Worm (Caenorhabditis elegans) whole organism, mixed stage, embryonic: ENCODE data around the gene slcr-46.1.

Experiments
- blmp-1 ChIP-seq: fragments of 150-350 bp; optimal IDR thresholded peaks from 2 replicates; lab custom pipeline; 2014; ENCODE audit warnings: missing biosample characterization, missing genetic modification characterization
- ceh-39 ChIP-seq: fragments of 150-350 bp; optimal IDR thresholded peaks from 2 replicates; lab custom pipeline; 2014; ENCODE audit warnings: missing biosample characterization, missing genetic modification characterization
- ceh-83 ChIP-seq: fragments of 200-800 bp; sonication (Bioruptor generic); optimal IDR thresholded peaks from 2 replicates; lab custom pipeline; 2018; ENCODE audit warnings: mild to moderate bottlenecking, missing genetic modification characterization, missing compliant biosample characterization
- elt-3 ChIP-seq: fragments of 150-350 bp; optimal IDR thresholded peaks from 2 replicates; lab custom pipeline; 2014; ENCODE audit warnings: missing biosample characterization, missing genetic modification characterization
- lin-13 ChIP-seq: fragments of 150-350 bp; optimal IDR thresholded peaks from 2 replicates; lab custom pipeline; 2014; ENCODE audit warnings: missing biosample characterization, missing genetic modification characterization
- nhr-12 ChIP-seq: fragments of 150-350 bp; optimal IDR thresholded peaks from 2 replicates; lab custom pipeline; 2014; ENCODE audit warnings: missing biosample characterization, missing genetic modification characterization
- nhr-28 ChIP-seq: fragments of 150-350 bp; optimal IDR thresholded peaks from 2 replicates; lab custom pipeline; 2014; ENCODE audit warnings: missing biosample characterization, missing genetic modification characterization
- ztf-11 ChIP-seq: fragments of 150-350 bp; optimal IDR thresholded peaks from 2 replicates; lab custom pipeline; 2014; ENCODE audit warnings: missing biosample characterization, missing genetic modification characterization

DNA sequence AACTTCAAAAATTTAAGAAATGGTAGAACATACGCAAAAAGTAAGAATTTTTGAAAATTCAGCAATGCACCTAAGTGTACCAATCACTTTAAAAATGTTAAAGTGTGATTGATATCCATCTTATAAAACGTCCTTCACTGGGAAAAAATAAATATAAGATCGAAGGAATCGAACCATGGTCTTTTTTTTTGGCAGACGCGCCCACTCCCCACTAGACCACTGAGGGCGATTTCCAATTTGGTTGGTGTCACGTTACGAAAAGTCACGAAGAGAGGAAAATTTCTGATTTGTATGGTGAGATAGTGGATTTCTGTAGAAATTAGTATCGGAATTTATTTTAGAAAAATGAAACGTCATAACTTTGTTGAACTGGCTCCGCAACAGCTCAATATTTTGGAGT, 24.9 kb upstream of the slcr-46.1 start:
- no peak for TF ChIP-seq ceh-39 (tag; lab: Kevin White, UChicago)
- TF ChIP-seq blmp-1 (tag; lab: Kevin White, UChicago) = no peak
- TF ChIP-seq nhr-28 (tag; lab: Kevin White, UChicago) = no peak
- no peak for TF ChIP-seq lin-13
- TF ChIP-seq elt-3 (tag; lab: Kevin White, UChicago) = no peak
- TF ChIP-seq ztf-11 (tag; lab: Kevin White, UChicago) = no peak
- no peak for TF ChIP-seq ceh-83 (GFP tag; lab: Kevin White, UChicago)
- TF ChIP-seq nhr-12 (tag; lab: Kevin White, UChicago) = no peak
